Fruit fly (Drosophila melanogaster): Measurements from ENCODE around the gene mura.

mura gene

DNA sequence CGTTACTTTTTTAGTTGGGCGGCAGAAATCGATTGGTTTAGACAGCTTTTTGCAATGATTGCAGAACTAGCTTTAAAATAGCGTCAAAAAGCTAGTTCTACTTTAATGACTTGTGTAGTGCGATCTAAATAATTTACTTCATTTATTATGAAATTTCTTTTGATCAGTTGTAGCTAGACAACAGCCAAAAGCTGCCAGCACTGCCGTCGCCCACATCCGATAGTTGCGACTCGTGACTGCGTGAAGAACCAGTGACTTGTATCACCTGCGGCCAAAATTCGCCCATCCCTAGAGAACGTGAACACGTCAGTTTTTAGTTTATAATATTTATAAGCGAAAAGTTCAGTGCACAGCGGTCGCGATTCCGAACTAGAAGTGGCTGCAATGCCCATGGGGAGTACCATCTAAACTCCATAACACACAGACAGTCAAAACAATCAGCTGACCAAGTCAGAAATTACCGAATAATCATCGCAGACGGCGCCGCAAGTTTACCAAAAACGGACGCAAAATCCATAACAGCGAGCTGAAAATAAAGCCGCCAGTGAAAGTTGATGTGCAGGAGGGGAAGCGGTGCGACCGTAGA lies 35.1 kb upstream of the mura start, which contains the start of gene P58IPK (continued):
- peak; percentile 34 for TF ChIP-seq da (GFP tag; optimal IDR thresholded peaks at IDR 0.05)
- TF ChIP-seq CG11247 (GFP tag; IDR thresholded peaks at IDR 0.05), result peak; percentile 45; the same call in 1 of the 2 replicates
- peak; percentile 2 for TF ChIP-seq nom (GFP tag; optimal IDR thresholded peaks at IDR 0.05)
- peak; percentile 62 for TF ChIP-seq CG13424 (tag; optimal IDR thresholded peaks at IDR 0.05)
- peak; percentile 97 for TF ChIP-seq Sry-δ (GFP tag; optimal IDR thresholded peaks at IDR 0.05)
- peak; percentile 60 for TF ChIP-seq p53 (GFP tag; optimal IDR thresholded peaks at IDR 0.05)
- TF ChIP-seq Blimp-1 (GFP tag; optimal IDR thresholded peaks at IDR 0.05), result peak; percentile 49
- no peak for TF ChIP-seq CG15011 (GFP tag; optimal IDR thresholded peaks at IDR 0.05)
- TF ChIP-seq dysf (GFP tag; IDR thresholded peaks at IDR 0.05), result peak; percentile 54; the same call in 2 of the 3 replicates
- TF ChIP-seq tio (GFP tag; optimal IDR thresholded peaks at IDR 0.05), result no peak
- TF ChIP-seq CG10979 (tag; optimal IDR thresholded peaks at IDR 0.05), result peak; percentile 32
- peak; percentile 27 for TF ChIP-seq Nf-YB (GFP tag; optimal IDR thresholded peaks at IDR 0.05)
- TF ChIP-seq CG13894 (tag; optimal IDR thresholded peaks at IDR 0.05), result peak; percentile 77
- TF ChIP-seq HLHmδ (GFP tag; optimal IDR thresholded peaks at IDR 0.05), result no peak
- peak; percentile 49 for TF ChIP-seq CG9797 (GFP tag; optimal IDR thresholded peaks at IDR 0.05)
- 0 out of 2 replicates have a peak, but pooled peaks have one; percentile 20 for TF ChIP-seq peb (GFP tag; IDR thresholded peaks at IDR 0.05)
- TF ChIP-seq Deaf1 (tag; optimal IDR thresholded peaks at IDR 0.05), result no peak
- TF ChIP-seq jigr1 (GFP tag; IDR thresholded peaks at IDR 0.05), result no peak
- TF ChIP-seq CG18619 (GFP tag; optimal IDR thresholded peaks at IDR 0.05), result peak; percentile 31
- no peak for TF ChIP-seq pita (GFP tag; optimal IDR thresholded peaks at IDR 0.05)
- TF ChIP-seq Ravus (GFP tag; IDR thresholded peaks at IDR 0.05), result no peak; the same call in 1 of the 2 replicates
- TF ChIP-seq ro (GFP tag; IDR thresholded peaks at IDR 0.05), result no peak
- TF ChIP-seq Ssrp (tag; optimal IDR thresholded peaks at IDR 0.05), result peak; percentile 38
- peak; percentile 78 for TF ChIP-seq CG12155 (GFP tag; optimal IDR thresholded peaks at IDR 0.05)
- TF ChIP-seq fd3F (GFP tag; optimal IDR thresholded peaks at IDR 0.05), result no peak
- TF ChIP-seq dan (GFP tag; IDR thresholded peaks at IDR 0.05), result no peak
- no peak for TF ChIP-seq oc (tag; optimal IDR thresholded peaks at IDR 0.05)
- TF ChIP-seq dm (GFP tag; optimal IDR thresholded peaks at IDR 0.05), result peak; percentile 68
- peak; percentile 77 for TF ChIP-seq CG14441 (GFP tag; IDR thresholded peaks at IDR 0.05)
- TF ChIP-seq CG4328 (GFP tag; optimal IDR thresholded peaks at IDR 0.05), result no peak
- TF ChIP-seq kni (GFP tag; optimal IDR thresholded peaks at IDR 0.05), result peak; percentile 22
- peak; percentile 42 for TF ChIP-seq CrebB (tag; optimal IDR thresholded peaks at IDR 0.05)
- TF ChIP-seq CG13624 (GFP tag; optimal IDR thresholded peaks at IDR 0.05), result peak; percentile 85
- peak; percentile 56 for TF ChIP-seq CG14667 (GFP tag; IDR thresholded peaks at IDR 0.05)
- peak; percentile 0 for TF ChIP-seq mirr (GFP tag; optimal IDR thresholded peaks at IDR 0.05)
- TF ChIP-seq pnt (GFP tag; optimal IDR thresholded peaks at IDR 0.05), result peak; percentile 54
- no peak for TF ChIP-seq CG11695 (GFP tag; IDR thresholded peaks at IDR 0.05)
- no peak for TF ChIP-seq CG8089 (GFP tag; optimal IDR thresholded peaks at IDR 0.05)
- TF ChIP-seq fd96Cb (tag; optimal IDR thresholded peaks at IDR 0.05), result peak; percentile 9
- peak; percentile 69 for TF ChIP-seq CG9609 (GFP tag; optimal IDR thresholded peaks at IDR 0.05)
- peak; percentile 13; the same call in 1 of the 2 replicates for TF ChIP-seq Taf1 (GFP tag; IDR thresholded peaks at IDR 0.05)
- TF ChIP-seq bbx (GFP tag; IDR thresholded peaks at IDR 0.05; ENCODE audit: partially characterized antibody), result peak; percentile 95
- peak; percentile 52 for TF ChIP-seq Ptx1 (GFP tag; IDR thresholded peaks at IDR 0.05)
- TF ChIP-seq CG8290 (GFP tag; optimal IDR thresholded peaks at IDR 0.05), result peak; percentile 40
- TF ChIP-seq CG8290 (tag; optimal IDR thresholded peaks at IDR 0.05), result peak in 1 of 2 experiments; percentile 87
- TF ChIP-seq Gug (GFP tag; IDR thresholded peaks at IDR 0.05), result peak; percentile 89
- TF ChIP-seq usp (GFP tag; optimal IDR thresholded peaks at IDR 0.05), result no peak
- TF ChIP-seq lilli (GFP tag; optimal IDR thresholded peaks at IDR 0.05), result peak; percentile 87
- TF ChIP-seq CG14860 (GFP tag; IDR thresholded peaks at IDR 0.05; ENCODE audit: partially characterized antibody), result peak; percentile 88
- no peak for TF ChIP-seq CG16779 (GFP tag; IDR thresholded peaks at IDR 0.05)
- no peak for TF ChIP-seq Fer2 (tag; optimal IDR thresholded peaks at IDR 0.05)
